Worm (Caenorhabditis elegans): ENCODE measurements around the gene josd-1.

The josd-1 gene

ce11 chrIII:2836339-2836738 lies at the start of gene josd-1:
TSS of gene josd-1 (plus strand) at chrIII:2836639.
- TF ChIP-seq lin-13 (GFP tag; optimal IDR thresholded peaks at IDR 0.05) = no peak
- TF ChIP-seq ceh-20 (GFP tag; IDR thresholded peaks at IDR 0.05) = no peak
- TF ChIP-seq arid-1 (GFP tag; conservative IDR thresholded peaks at IDR 0.05) = no peak
- no peak for TF ChIP-seq ctbp-1 (GFP tag; IDR thresholded peaks at IDR 0.05)
- no peak for TF ChIP-seq lin-1 (GFP tag; IDR thresholded peaks at IDR 0.05)
- no peak for TF ChIP-seq rbr-2 (tag; optimal IDR thresholded peaks at IDR 0.05)
- TF ChIP-seq aha-1 (tag) = no peak
- no peak for TF ChIP-seq dve-1 (tag; optimal IDR thresholded peaks at IDR 0.05; ENCODE audit: insufficient read depth)

- TF ChIP-seq ztf-11 (tag; optimal IDR thresholded peaks at IDR 0.05) = no peak
- no peak for TF ChIP-seq dve-1 (tag; optimal IDR thresholded peaks at IDR 0.05; ENCODE audit: insufficient read depth)
- TF ChIP-seq lin-1 (GFP tag; IDR thresholded peaks at IDR 0.05) = 0 out of 2 replicates have a peak, but pooled peaks have one; percentile 7
- peak; percentile 28; the same call in 1 of the 2 replicates for TF ChIP-seq pha-4 (GFP tag; IDR thresholded peaks at IDR 0.05)
- no peak for TF ChIP-seq pha-4 (tag; optimal IDR thresholded peaks at IDR 0.05)
- no peak for TF ChIP-seq hlh-30 (tag; optimal IDR thresholded peaks at IDR 0.05; ENCODE audit: insufficient read depth)
- TF ChIP-seq Y75B8A.6 (GFP tag; IDR thresholded peaks at IDR 0.05) = 0 out of 2 replicates have a peak, but pooled peaks have one; percentile 15
- TF ChIP-seq mxl-3 (GFP tag; optimal IDR thresholded peaks at IDR 0.05) = no peak
- peak in 1 of 2 experiments; percentile 13 for TF ChIP-seq unc-62 (GFP tag; optimal IDR thresholded peaks at IDR 0.05 in 1 of 2)
- no peak for TF ChIP-seq unc-62 (tag; optimal IDR thresholded peaks at IDR 0.05)
- no peak for TF ChIP-seq nhr-10 (tag; optimal IDR thresholded peaks at IDR 0.05)
- no peak for TF ChIP-seq nhr-102 (tag; optimal IDR thresholded peaks at IDR 0.05)
- no peak for TF ChIP-seq ceh-44 (GFP tag; IDR thresholded peaks at IDR 0.05)
- no peak for TF ChIP-seq skn-1 (tag; optimal IDR thresholded peaks at IDR 0.05)
- no peak for TF ChIP-seq ztf-7 (tag; optimal IDR thresholded peaks at IDR 0.05)
- no peak for TF ChIP-seq tag-97 (GFP tag; IDR thresholded peaks at IDR 0.05)
- no peak for TF ChIP-seq nhr-25 (tag; optimal IDR thresholded peaks at IDR 0.05; ENCODE audit: borderline replicate concordance, insufficient read depth)
- no peak for TF ChIP-seq mxl-2 (GFP tag; conservative IDR thresholded peaks at IDR 0.05)
- TF ChIP-seq nhr-28 (tag; optimal IDR thresholded peaks at IDR 0.05) = no peak
- peak; percentile 14 for TF ChIP-seq gei-8 (GFP tag; optimal IDR thresholded peaks at IDR 0.05)
- TF ChIP-seq daf-16 (GFP tag; optimal IDR thresholded peaks at IDR 0.05) = no peak
- TF ChIP-seq daf-16 (tag; optimal IDR thresholded peaks at IDR 0.05) = no peak
- TF ChIP-seq tra-1 (GFP tag; IDR thresholded peaks at IDR 0.05) = no peak
- peak; percentile 62 for TF ChIP-seq set-16 (GFP tag; IDR thresholded peaks at IDR 0.05)
- TF ChIP-seq F26F4.8 (GFP tag; conservative IDR thresholded peaks at IDR 0.05) = 0 out of 2 replicates have a peak, but pooled peaks have one; percentile 23
- no peak for TF ChIP-seq lir-3 (tag; optimal IDR thresholded peaks at IDR 0.05)
- no peak for TF ChIP-seq rbr-2 (tag; optimal IDR thresholded peaks at IDR 0.05)
- peak; percentile 67 for TF ChIP-seq lin-38 (GFP tag; IDR thresholded peaks at IDR 0.05)
- TF ChIP-seq nhr-42 (GFP tag; IDR thresholded peaks at IDR 0.05) = no peak
- no peak for TF ChIP-seq pqm-1 (tag; optimal IDR thresholded peaks at IDR 0.05)
- TF ChIP-seq madf-9 (GFP tag; conservative IDR thresholded peaks at IDR 0.05) = no peak
- no peak for TF ChIP-seq nhr-76 (tag; optimal IDR thresholded peaks at IDR 0.05)
- no peak for TF ChIP-seq madf-5 (GFP tag; IDR thresholded peaks at IDR 0.05)
- no peak for TF ChIP-seq snpc-1.2 (GFP tag; IDR thresholded peaks at IDR 0.05)
- no peak for TF ChIP-seq aly-2 (tag; optimal IDR thresholded peaks at IDR 0.05)
- TF ChIP-seq dmd-6 (GFP tag; IDR thresholded peaks at IDR 0.05) = no peak
- no peak for TF ChIP-seq snpc-4 (tag; optimal IDR thresholded peaks at IDR 0.05)
- no peak for TF ChIP-seq cey-2 (tag; optimal IDR thresholded peaks at IDR 0.05; ENCODE audit: borderline replicate concordance, insufficient read depth)
- TF ChIP-seq ZK337.2 (GFP tag; IDR thresholded peaks at IDR 0.05) = no peak
- 0 out of 2 replicates have a peak, but pooled peaks have one; percentile 13 for TF ChIP-seq lin-29 (GFP tag; IDR thresholded peaks at IDR 0.05)
- TF ChIP-seq nhr-77 (tag; optimal IDR thresholded peaks at IDR 0.05) = no peak
- peak; percentile 66; the same call in 1 of the 2 replicates for TF ChIP-seq Y105C5A.15 (GFP tag; IDR thresholded peaks at IDR 0.05)
- TF ChIP-seq mes-2 (tag; optimal IDR thresholded peaks at IDR 0.05; ENCODE audit: poor library complexity, severe bottlenecking) = no peak
- TF ChIP-seq zfp-3 (GFP tag; conservative IDR thresholded peaks at IDR 0.05) = peak; percentile 29; the same call in 1 of the 2 replicates
- no peak for TF ChIP-seq nhr-237 (tag; optimal IDR thresholded peaks at IDR 0.05)
These were observed 49.7 kb upstream of the josd-1 start, which contains the start of gene nduc-2 for ce11 chrIII:2786740-2787139. TSS of gene nduc-2 (plus strand) at chrIII:2786852.
